Worm (Caenorhabditis elegans): ENCODE measurements around the gene E02H4.6.

DNA sequence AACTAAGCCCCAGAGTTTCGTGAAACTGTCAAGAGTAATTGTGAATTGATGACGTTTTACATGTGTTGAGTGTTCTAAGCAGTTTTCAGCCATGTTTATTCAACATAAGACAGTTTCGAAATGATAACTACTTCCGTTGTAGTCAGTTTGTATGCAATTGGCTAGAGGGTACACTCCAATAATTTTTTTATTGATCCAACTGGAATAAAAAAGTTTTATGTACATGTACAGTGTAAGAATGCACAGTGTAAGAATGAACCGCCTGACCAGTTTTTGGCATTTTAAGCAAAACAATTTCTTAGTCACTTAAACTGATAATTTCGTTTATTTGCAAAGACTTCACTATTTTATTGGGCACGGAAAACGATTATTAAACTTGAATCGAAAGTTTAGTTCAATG, 38.6 kb downstream of the E02H4.6 start:
- TF ChIP-seq mep-1 (tag; optimal IDR thresholded peaks at IDR 0.05) (no peak), nhr-77 (tag; optimal IDR thresholded peaks at IDR 0.05) (no peak), unc-39 (tag; optimal IDR thresholded peaks at IDR 0.05) (no peak), nhr-237 (tag; optimal IDR thresholded peaks at IDR 0.05) (no peak), ztf-11 (tag; optimal IDR thresholded peaks at IDR 0.05) (no peak), lir-3 (tag; optimal IDR thresholded peaks at IDR 0.05) (no peak), mdl-1 (tag; optimal IDR thresholded peaks at IDR 0.05) (no peak), lin-38 (GFP tag; IDR thresholded peaks at IDR 0.05) (no peak), hlh-30 (tag; optimal IDR thresholded peaks at IDR 0.05; ENCODE audit: insufficient read depth) (no peak), F49E8.2 (tag; optimal IDR thresholded peaks at IDR 0.05; ENCODE audit: borderline replicate concordance) (no peak), ama-1 (optimal IDR thresholded peaks at IDR 0.05) (no peak), spr-3 (GFP tag; optimal IDR thresholded peaks at IDR 0.05) (no peak), Y48G9A.11 (GFP tag; IDR thresholded peaks at IDR 0.05) (no peak), lin-39 (tag; optimal IDR thresholded peaks at IDR 0.05) (no peak)

Data from whole organism, L4 larva.